Worm (Caenorhabditis elegans): Measurements from ENCODE around the gene ZK1067.4.

- TF ChIP-seq ceh-40 (GFP tag; IDR thresholded peaks at IDR 0.05) (no peak), ceh-91 (GFP tag; IDR thresholded peaks at IDR 0.05) (no peak), attf-6 (GFP tag; IDR thresholded peaks at IDR 0.05) (no peak), lin-54 (GFP tag; optimal IDR thresholded peaks at IDR 0.05) (no peak), rcor-1 (GFP tag; IDR thresholded peaks at IDR 0.05) (no peak), egrh-3 (GFP tag; IDR thresholded peaks at IDR 0.05) (no peak), snpc-4 (GFP tag; optimal IDR thresholded peaks at IDR 0.05) (no peak), snpc-4 (tag; optimal IDR thresholded peaks at IDR 0.05) (no peak), F23B12.7 (tag; optimal IDR thresholded peaks at IDR 0.05; ENCODE audit: insufficient read depth) (no peak), Y95B8A.8 (GFP tag; IDR thresholded peaks at IDR 0.05) (no peak), lsy-27 (tag; optimal IDR thresholded peaks at IDR 0.05; ENCODE audit: borderline replicate concordance, insufficient read depth) (no peak), let-526 (GFP tag; IDR thresholded peaks at IDR 0.05) (no peak), Y53G8AR.9 (GFP tag; conservative IDR thresholded peaks at IDR 0.05) (no peak), B0261.1 (tag; optimal IDR thresholded peaks at IDR 0.05) (no peak)
Observed at ce11 chrII:9172849-9173248, 37.3 kb upstream of the ZK1067.4 start, which contains the start of gene T23G7.2.

Data from whole organism, young adult.